Fruit fly (Drosophila melanogaster): ENCODE measurements around the gene Srrm234.

Gene Srrm234

dm6 chr3L:1615701-1616100 is 49.2 kb downstream of the Srrm234 start, which contains the start of gene CG12105:
TSS of gene CG12105 (minus strand) at chr3L:1615801.
- TF ChIP-seq Lpt (GFP tag; optimal IDR thresholded peaks at IDR 0.05), result no peak
- TF ChIP-seq CG15336 (GFP tag; IDR thresholded peaks at IDR 0.05), result no peak

DNA sequence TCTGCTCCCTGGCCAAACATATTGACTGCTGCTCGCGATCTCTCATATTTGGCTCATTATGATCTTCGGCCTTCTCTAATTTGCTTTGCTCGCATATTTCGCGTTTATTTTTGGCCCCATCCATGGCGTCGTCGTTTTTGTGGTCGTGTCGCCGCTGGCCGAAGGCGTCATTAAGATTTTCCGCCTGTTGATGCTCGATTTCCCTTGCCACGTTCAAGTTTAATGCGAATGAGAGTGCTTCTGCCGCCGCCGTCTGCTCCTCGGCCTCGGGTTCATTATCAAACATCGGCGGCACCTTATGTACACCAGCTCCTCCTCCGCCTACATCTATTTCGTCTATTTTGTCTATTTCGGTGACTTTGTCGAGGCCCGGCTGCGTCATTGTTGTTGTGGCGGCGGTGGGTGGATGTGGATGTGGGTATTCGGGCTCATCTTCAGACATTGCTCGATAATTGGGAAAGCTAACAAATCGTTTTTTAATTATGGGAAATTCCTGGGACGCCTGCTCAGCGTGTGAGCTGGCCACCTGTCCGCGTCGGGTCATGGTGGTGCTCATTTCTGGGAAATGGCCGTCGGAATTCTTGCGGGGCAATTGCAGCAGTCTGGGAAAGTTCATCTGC is 50.3 kb downstream of the Srrm234 start:
- TF ChIP-seq CG31627 (GFP tag; optimal IDR thresholded peaks at IDR 0.05) (no peak), svp (GFP tag) (peak; percentile 57)

DNA sequence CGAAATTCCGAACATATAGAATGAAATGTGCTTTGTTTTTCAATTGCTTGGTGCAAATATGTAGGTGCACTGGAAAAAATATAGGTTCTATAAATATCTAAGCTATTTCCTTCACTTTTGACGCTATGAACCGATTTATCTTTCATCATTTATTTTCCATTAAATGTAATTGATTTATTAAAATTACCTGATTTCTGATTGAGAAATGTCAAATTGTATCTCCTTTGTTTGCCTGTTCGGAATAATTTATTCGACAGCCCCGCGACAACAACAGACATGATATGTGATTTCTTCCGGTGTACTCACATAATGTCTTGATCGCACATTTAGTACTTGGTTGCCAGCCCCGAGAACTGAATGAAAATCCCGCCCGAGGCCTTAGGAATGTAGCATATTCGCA is 55.3 kb downstream of the Srrm234 start:
- TF ChIP-seq CG10631 (GFP tag; optimal IDR thresholded peaks at IDR 0.05), result peak; percentile 19
- TF ChIP-seq CG1621 (tag; optimal IDR thresholded peaks at IDR 0.05), result no peak
- TF ChIP-seq Ets21C (GFP tag; optimal IDR thresholded peaks at IDR 0.05), result no peak
- peak; percentile 38 for TF ChIP-seq dsx (GFP tag; optimal IDR thresholded peaks at IDR 0.05; ENCODE audit: poor library complexity, severe bottlenecking)
- TF ChIP-seq esn (GFP tag; optimal IDR thresholded peaks at IDR 0.05), result no peak
- TF ChIP-seq net (GFP tag; optimal IDR thresholded peaks at IDR 0.05), result peak; percentile 21
- no peak for TF ChIP-seq fkh (GFP tag; optimal IDR thresholded peaks at IDR 0.05)
- TF ChIP-seq Hr4 (GFP tag; optimal IDR thresholded peaks at IDR 0.05), result peak; percentile 42
- TF ChIP-seq Eip93F (GFP tag; optimal IDR thresholded peaks at IDR 0.05), result no peak
- TF ChIP-seq svp (GFP tag), result peak; percentile 52
- TF ChIP-seq Gug (GFP tag; IDR thresholded peaks at IDR 0.05), result peak; percentile 19; the same call in 1 of the 2 replicates
- TF ChIP-seq Sox14 (GFP tag; optimal IDR thresholded peaks at IDR 0.05), result peak; percentile 9
- TF ChIP-seq CG31627 (GFP tag; optimal IDR thresholded peaks at IDR 0.05), result no peak
- TF ChIP-seq acj6 (GFP tag; optimal IDR thresholded peaks at IDR 0.05), result peak; percentile 11
- TF ChIP-seq Eip78C (GFP tag), result peak; percentile 77
- peak; percentile 46; the same call in 1 of the 2 replicates for TF ChIP-seq CG15336 (GFP tag; IDR thresholded peaks at IDR 0.05)
- TF ChIP-seq Sox102F (GFP tag; optimal IDR thresholded peaks at IDR 0.05), result no peak
- TF ChIP-seq achi (GFP tag; optimal IDR thresholded peaks at IDR 0.05), result peak; percentile 20
- peak; percentile 23 for TF ChIP-seq Lpt (GFP tag; optimal IDR thresholded peaks at IDR 0.05)
- TF ChIP-seq eg (GFP tag; IDR thresholded peaks at IDR 0.05), result peak; percentile 43; the same call in 2 of the 3 replicates
- peak; percentile 28; the same call in 1 of the 3 replicates for TF ChIP-seq CG8119 (GFP tag; IDR thresholded peaks at IDR 0.05)
- TF ChIP-seq CG11902 (GFP tag; optimal IDR thresholded peaks at IDR 0.05), result no peak
- TF ChIP-seq CG3919 (GFP tag; optimal IDR thresholded peaks at IDR 0.05), result peak; percentile 6
- peak; percentile 38 for TF ChIP-seq CG32006 (GFP tag; optimal IDR thresholded peaks at IDR 0.05)
